Worm (Caenorhabditis elegans) whole organism, L2 larva: ENCODE measurements around the gene B0563.7.

Experiments
- C34F6.9 ChIP-seq: fragments of 150-350 bp; optimal IDR thresholded peaks from 2 replicates; lab custom pipeline; 2014; ENCODE audit warnings: missing biosample characterization, missing genetic modification characterization
- F13H6.1 ChIP-seq: sonication (generic microtip); optimal IDR thresholded peaks from 2 replicates; lab custom pipeline; 2016; ENCODE audit warnings: missing genetic modification characterization, missing compliant biosample characterization
- R02D3.7 ChIP-seq: fragments of 150-350 bp; optimal IDR thresholded peaks from 2 replicates; lab custom pipeline; 2014; ENCODE audit warnings: missing biosample characterization, missing genetic modification characterization
- Y55F3AM.14 ChIP-seq: fragments of 200-800 bp; sonication (Bioruptor generic); optimal IDR thresholded peaks from 2 replicates; lab custom pipeline; 2018; ENCODE audit warnings: mild to moderate bottlenecking, missing genetic modification characterization, missing compliant biosample characterization
- ZK546.5 ChIP-seq: sonication (generic microtip); optimal IDR thresholded peaks from 2 replicates; lab custom pipeline; 2017; ENCODE audit warnings: missing biosample characterization, missing genetic modification characterization
- alr-1 ChIP-seq: fragments of 150-350 bp; optimal IDR thresholded peaks from 2 replicates; lab custom pipeline; 2014; ENCODE audit warnings: missing biosample characterization, missing genetic modification characterization
- aly-2 ChIP-seq: fragments of 150-350 bp; optimal IDR thresholded peaks from 2 replicates; lab custom pipeline; 2014; ENCODE audit warnings: missing biosample characterization, missing genetic modification characterization
- blmp-1 ChIP-seq: sonication (generic microtip); optimal IDR thresholded peaks from 2 replicates; lab custom pipeline; 2017; ENCODE audit warnings: missing genetic modification characterization, mild to moderate bottlenecking, missing compliant biosample characterization, antibody characterized with exemption, moderate library complexity; ENCODE audit not compliant: insufficient read depth
- ceh-16 ChIP-seq: fragments of 150-350 bp; optimal IDR thresholded peaks from 2 replicates; lab custom pipeline; 2014; ENCODE audit warnings: missing biosample characterization, missing genetic modification characterization
- ceh-82 ChIP-seq: fragments of 150-350 bp; optimal IDR thresholded peaks from 2 replicates; lab custom pipeline; 2014; ENCODE audit warnings: missing biosample characterization, missing genetic modification characterization
- crh-2 ChIP-seq: sonication (generic microtip); optimal IDR thresholded peaks from 2 replicates; lab custom pipeline; 2017; ENCODE audit warnings: missing biosample characterization, missing genetic modification characterization
- elt-1 ChIP-seq: fragments of 150-350 bp; optimal IDR thresholded peaks from 2 replicates; lab custom pipeline; 2014; ENCODE audit warnings: missing biosample characterization, missing genetic modification characterization
- elt-3 ChIP-seq: sonication (generic microtip); optimal IDR thresholded peaks from 2 replicates; lab custom pipeline; 2017; ENCODE audit warnings: missing biosample characterization, missing genetic modification characterization
- fos-1 ChIP-seq: fragments of 150-350 bp; optimal IDR thresholded peaks from 2 replicates; lab custom pipeline; 2014; ENCODE audit warnings: missing biosample characterization, missing genetic modification characterization
- gmeb-1 ChIP-seq: fragments of 150-350 bp; optimal IDR thresholded peaks from 2 replicates; lab custom pipeline; 2014; ENCODE audit warnings: missing biosample characterization, missing genetic modification characterization
- lin-11 ChIP-seq: fragments of 150-350 bp; sonication (generic microtip); optimal IDR thresholded peaks from 2 replicates; lab custom pipeline; 2014; ENCODE audit warnings: missing biosample characterization, missing genetic modification characterization, inconsistent platforms, mixed read lengths
- lin-13 ChIP-seq: fragments of 150-350 bp; optimal IDR thresholded peaks from 2 replicates; lab custom pipeline; 2014; ENCODE audit warnings: missing biosample characterization, missing genetic modification reagents, missing genetic modification characterization
- lin-39 ChIP-seq: fragments of 150-350 bp; optimal IDR thresholded peaks from 2 replicates; lab custom pipeline; 2014; ENCODE audit warnings: missing biosample characterization, missing genetic modification reagents, missing genetic modification characterization
- lsy-2 ChIP-seq, 2 experiments: fragments of 150-350 bp in 1 of 2; sonication (generic microtip) in 1 of 2; optimal IDR thresholded peaks; 2 replicates each; lab custom pipeline; 2014 to 2017; ENCODE audit warnings: missing biosample characterization in 2 of 2, missing genetic modification characterization in 2 of 2
- mab-5 ChIP-seq: fragments of 150-350 bp; optimal IDR thresholded peaks from 2 replicates; lab custom pipeline; 2014; ENCODE audit warnings: missing biosample characterization, missing genetic modification characterization
- mbf-1 ChIP-seq: sonication (generic microtip); optimal IDR thresholded peaks from 2 replicates; lab custom pipeline; 2017; ENCODE audit warnings: missing biosample characterization, missing genetic modification characterization
- mdl-1 ChIP-seq, 2 experiments: fragments of 150-350 bp in 1 of 2; sonication (generic microtip) in 1 of 2; optimal IDR thresholded peaks; 2 replicates each; lab custom pipeline; 2017; ENCODE audit warnings: missing biosample characterization in 2 of 2, missing genetic modification characterization in 2 of 2
- nhr-10 ChIP-seq: sonication (generic microtip); optimal IDR thresholded peaks from 2 replicates; lab custom pipeline; 2017; ENCODE audit warnings: missing biosample characterization, missing genetic modification characterization
- nhr-11 ChIP-seq: fragments of 150-350 bp; optimal IDR thresholded peaks from 2 replicates; lab custom pipeline; 2014; ENCODE audit warnings: missing biosample characterization, missing genetic modification characterization
- nhr-12 ChIP-seq: fragments of 150-350 bp; optimal IDR thresholded peaks from 2 replicates; lab custom pipeline; 2014; ENCODE audit warnings: missing biosample characterization, missing genetic modification characterization
- nhr-129 ChIP-seq: fragments of 150-350 bp; optimal IDR thresholded peaks from 2 replicates; lab custom pipeline; 2014; ENCODE audit warnings: missing biosample characterization, missing genetic modification characterization
- nhr-21 ChIP-seq: fragments of 150-350 bp; optimal IDR thresholded peaks from 2 replicates; lab custom pipeline; 2014; ENCODE audit warnings: missing biosample characterization, missing genetic modification characterization
- nhr-237 ChIP-seq: fragments of 150-350 bp; optimal IDR thresholded peaks from 2 replicates; lab custom pipeline; 2014; ENCODE audit warnings: missing biosample characterization, missing genetic modification characterization
- nhr-25 ChIP-seq: fragments of 150-350 bp; sonication (generic microtip); optimal IDR thresholded peaks from 3 replicates; lab custom pipeline; 2014; ENCODE audit warnings: missing biosample characterization, missing genetic modification characterization
- nhr-6 ChIP-seq: fragments of 150-350 bp; optimal IDR thresholded peaks from 2 replicates; lab custom pipeline; 2014; ENCODE audit warnings: missing biosample characterization, missing genetic modification characterization
- nhr-77 ChIP-seq: fragments of 150-350 bp; optimal IDR thresholded peaks from 2 replicates; lab custom pipeline; 2014; ENCODE audit warnings: missing biosample characterization, missing genetic modification characterization
- peb-1 ChIP-seq: fragments of 150-350 bp; optimal IDR thresholded peaks from 2 replicates; lab custom pipeline; 2014; ENCODE audit warnings: missing biosample characterization, missing genetic modification characterization
- sem-4 ChIP-seq: fragments of 150-350 bp; optimal IDR thresholded peaks from 2 replicates; lab custom pipeline; 2014; ENCODE audit warnings: missing biosample characterization, missing genetic modification reagents, missing genetic modification characterization
- sma-3 ChIP-seq: sonication (generic microtip); optimal IDR thresholded peaks from 2 replicates; lab custom pipeline; 2016; ENCODE audit warnings: missing genetic modification reagents, missing genetic modification characterization, missing compliant biosample characterization
- sma-9 ChIP-seq, 2 experiments: fragments of 150-350 bp in 1 of 2; sonication (generic microtip) in 1 of 2; optimal IDR thresholded peaks; 2 replicates each; lab custom pipeline; 2014 to 2016; ENCODE audit warnings: missing genetic modification characterization in 2 of 2, mild to moderate bottlenecking in 1 of 2, missing biosample characterization in 1 of 2, missing compliant biosample characterization in 1 of 2, missing genetic modification reagents in 1 of 2, moderate library complexity in 1 of 2
- unc-39 ChIP-seq: fragments of 150-350 bp; optimal IDR thresholded peaks from 2 replicates; lab custom pipeline; 2014; ENCODE audit warnings: missing biosample characterization, missing genetic modification characterization
- unc-55 ChIP-seq: fragments of 150-350 bp; sonication (generic microtip); optimal IDR thresholded peaks from 3 replicates; lab custom pipeline; 2014; ENCODE audit warnings: missing biosample characterization, missing genetic modification reagents, missing genetic modification characterization
- zag-1 ChIP-seq: fragments of 150-350 bp; optimal IDR thresholded peaks from 2 replicates; lab custom pipeline; 2014; ENCODE audit warnings: missing biosample characterization, missing genetic modification characterization
- ztf-11 ChIP-seq: sonication (generic microtip); optimal IDR thresholded peaks from 2 replicates; lab custom pipeline; 2017; ENCODE audit warnings: missing biosample characterization, missing genetic modification characterization
- ztf-4 ChIP-seq: fragments of 150-350 bp; optimal IDR thresholded peaks from 2 replicates; lab custom pipeline; 2014; ENCODE audit warnings: missing biosample characterization, missing genetic modification characterization

Gene B0563.7

DNA sequence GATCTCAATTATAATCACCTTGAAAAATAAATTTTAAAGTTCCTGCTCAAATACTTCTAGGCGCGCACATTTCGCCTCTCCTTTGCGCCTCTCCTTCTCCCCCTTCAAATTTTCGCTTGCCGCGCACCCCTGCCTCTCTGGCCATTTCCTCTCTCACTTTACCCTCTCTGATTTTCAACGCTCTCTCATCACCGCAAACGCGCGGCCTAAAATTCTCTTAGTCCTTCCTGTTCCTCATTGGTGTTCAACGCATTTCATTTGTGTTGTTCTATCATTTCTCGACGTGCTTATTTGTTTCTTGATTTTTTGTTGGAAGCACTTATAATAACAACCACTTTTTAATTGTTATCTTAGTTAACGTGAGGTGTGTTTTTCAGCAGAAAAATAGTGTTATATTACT, 40.3 kb downstream of the B0563.7 start, which contains the start of gene C25A11.2:
Gene C25A11.2, plus strand, starts transcription at position 238 of the 400 bp plus-strand sequence.
- no peak for TF ChIP-seq R02D3.7
- no peak for TF ChIP-seq nhr-21
- TF ChIP-seq alr-1 (tag; lab: Kevin White, UChicago), result no peak
- TF ChIP-seq sma-3, result peak; percentile 16
- no peak for TF ChIP-seq lin-11 (tag; lab: Kevin White, UChicago)
- peak; percentile 18 for TF ChIP-seq sma-9 (GFP tag; optimal IDR thresholded peaks at IDR 0.05; lab: Kevin White, UChicago)
- no peak for TF ChIP-seq sma-9 (tag; optimal IDR thresholded peaks at IDR 0.05; lab: Kevin White, UChicago)
- TF ChIP-seq lsy-2 (tag; optimal IDR thresholded peaks at IDR 0.05; lab: Kevin White, UChicago), result peak in 1 of 2 experiments; percentile 60
- TF ChIP-seq C34F6.9 (tag; lab: Kevin White, UChicago), result peak; percentile 72
- peak; percentile 27 for TF ChIP-seq gmeb-1 (tag; lab: Kevin White, UChicago)
- TF ChIP-seq unc-55 (GFP tag; lab: Kevin White, UChicago), result peak; percentile 55
- TF ChIP-seq nhr-11 (tag; lab: Kevin White, UChicago), result no peak
- no peak for TF ChIP-seq ceh-82 (tag; lab: Kevin White, UChicago)
- TF ChIP-seq lin-13 (GFP tag; lab: Kevin White, UChicago), result peak; percentile 42
- no peak for TF ChIP-seq unc-39
- TF ChIP-seq peb-1, result no peak
- TF ChIP-seq zag-1 (tag; lab: Kevin White, UChicago), result no peak
- TF ChIP-seq sem-4 (tag; lab: Kevin White, UChicago), result no peak
- no peak for TF ChIP-seq elt-1 (tag; lab: Kevin White, UChicago)
- peak; percentile 64 for TF ChIP-seq F13H6.1 (tag; lab: Kevin White, UChicago)
- TF ChIP-seq crh-2 (tag; lab: Kevin White, UChicago), result peak; percentile 33
- TF ChIP-seq nhr-129 (tag; lab: Kevin White, UChicago), result peak; percentile 57
- TF ChIP-seq nhr-10, result no peak
- TF ChIP-seq mab-5, result no peak

DNA sequence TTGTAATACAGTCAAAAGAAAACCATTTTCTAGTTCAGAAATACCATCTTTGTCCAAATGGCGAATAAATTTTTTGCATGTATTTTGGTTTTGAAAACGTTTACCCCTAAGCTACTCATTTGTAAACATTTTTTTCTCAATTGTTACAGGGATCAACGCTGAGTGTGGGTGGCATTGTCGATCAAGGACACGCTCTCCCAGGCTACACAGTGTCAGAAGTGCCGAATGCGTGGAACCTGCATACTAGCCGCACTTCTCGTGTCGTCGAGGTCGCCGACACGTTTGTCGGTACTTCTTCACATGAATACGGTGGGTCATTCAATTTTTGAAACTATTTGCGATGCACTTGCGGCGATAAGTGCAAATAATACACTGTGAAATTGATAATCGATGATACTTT, 42.5 kb downstream of the B0563.7 start:
- peak; percentile 66 for TF ChIP-seq nhr-25 (tag; lab: Kevin White, UChicago)
- TF ChIP-seq nhr-6 (tag; lab: Kevin White, UChicago), result no peak
- no peak for TF ChIP-seq C34F6.9 (tag; lab: Kevin White, UChicago)

DNA sequence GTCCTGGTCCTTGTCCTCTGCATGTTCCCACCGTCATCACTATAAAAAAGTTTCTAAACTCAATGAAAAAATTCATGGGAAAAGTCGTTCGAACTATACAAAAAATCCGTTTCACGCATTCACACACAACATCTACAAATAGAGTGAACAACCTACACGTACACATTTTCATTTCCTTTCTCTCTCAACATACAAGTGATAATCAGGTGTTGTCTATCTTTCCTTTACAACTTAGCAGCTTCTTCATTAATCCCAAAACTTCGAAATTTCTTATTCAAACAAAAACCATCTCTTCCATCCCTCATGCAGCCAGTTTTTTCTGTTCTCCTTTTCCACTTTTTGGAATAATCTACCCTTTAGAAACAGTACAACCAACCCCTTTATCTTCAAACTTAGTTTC, 46.2 kb downstream of the B0563.7 start:
- TF ChIP-seq aly-2 (tag; lab: Kevin White, UChicago) (no peak), nhr-77 (tag; lab: Kevin White, UChicago) (no peak), blmp-1 (tag; lab: Kevin White, UChicago) (no peak), nhr-129 (tag; lab: Kevin White, UChicago) (no peak), ztf-4 (tag; lab: Kevin White, UChicago) (no peak), ceh-16 (tag; lab: Kevin White, UChicago) (no peak), lin-13 (GFP tag; lab: Kevin White, UChicago) (no peak), elt-1 (tag; lab: Kevin White, UChicago) (no peak), zag-1 (tag; lab: Kevin White, UChicago) (no peak), elt-3 (tag; lab: Kevin White, UChicago) (no peak), R02D3.7 (no peak), nhr-25 (tag; lab: Kevin White, UChicago) (no peak), lin-39 (no peak), C34F6.9 (tag; lab: Kevin White, UChicago) (no peak), nhr-10 (no peak), unc-55 (GFP tag; lab: Kevin White, UChicago) (no peak), mbf-1 (tag; lab: Kevin White, UChicago) (no peak), nhr-237 (tag; lab: Kevin White, UChicago) (no peak)

DNA sequence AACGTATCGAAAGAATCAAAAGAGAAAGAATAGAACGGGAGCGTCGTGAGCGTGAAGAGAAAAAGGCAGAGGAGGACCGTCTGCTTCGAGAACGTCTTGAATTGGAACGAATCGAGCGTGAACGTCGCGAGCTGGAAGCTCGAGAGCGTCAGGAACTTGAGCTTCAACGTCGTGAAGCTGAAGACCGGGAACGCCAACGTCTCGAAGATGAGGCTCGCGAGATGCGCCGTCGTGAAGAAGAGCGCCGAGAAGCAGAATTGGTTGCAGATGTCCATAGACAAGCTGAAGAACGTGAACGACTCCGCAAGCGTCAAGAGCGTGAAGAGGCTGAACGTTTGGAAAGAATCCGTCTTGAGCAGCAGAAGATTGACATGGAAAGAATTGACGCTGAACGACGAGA, 48.2 kb downstream of the B0563.7 start:
- TF ChIP-seq nhr-11 (tag; lab: Kevin White, UChicago) (no peak), mdl-1 (tag; optimal IDR thresholded peaks at IDR 0.05; lab: Kevin White, UChicago) (no peak), alr-1 (tag; lab: Kevin White, UChicago) (no peak), ztf-11 (tag; lab: Kevin White, UChicago) (no peak), R02D3.7 (no peak), Y55F3AM.14 (GFP tag; lab: Kevin White, UChicago) (no peak), ZK546.5 (tag; lab: Kevin White, UChicago) (no peak), fos-1 (tag; lab: Kevin White, UChicago) (no peak), elt-1 (tag; lab: Kevin White, UChicago) (no peak), nhr-129 (tag; lab: Kevin White, UChicago) (no peak), mbf-1 (tag; lab: Kevin White, UChicago) (no peak), sem-4 (tag; lab: Kevin White, UChicago) (no peak), nhr-12 (no peak), unc-55 (GFP tag; lab: Kevin White, UChicago) (no peak)
